Worm (Caenorhabditis elegans): Measurements from ENCODE around the gene ddi-1.
A peak's percentile ranks its signal among the peaks of the same experiment; 100 is the strongest.

ddi-1 gene

ce11 chrIV:6555388-6556330 lies 33.0 kb downstream of the ddi-1 start, which contains the start of gene paqr-1 (continued):
- no peak for TF ChIP-seq jun-1 (tag; optimal IDR thresholded peaks at IDR 0.05)
- no peak for TF ChIP-seq unc-30 (tag; optimal IDR thresholded peaks at IDR 0.05)
- TF ChIP-seq zag-1 (tag; optimal IDR thresholded peaks at IDR 0.05) = no peak
- no peak for TF ChIP-seq ceh-63 (GFP tag; optimal IDR thresholded peaks at IDR 0.05)
- TF ChIP-seq mef-2 (tag; optimal IDR thresholded peaks at IDR 0.05) = no peak
- no peak for TF ChIP-seq grh-1 (GFP tag; IDR thresholded peaks at IDR 0.05)
- TF ChIP-seq mdl-1 (tag; optimal IDR thresholded peaks at IDR 0.05) = peak in 1 of 2 experiments; percentile 74
- TF ChIP-seq F16B12.6 (tag; optimal IDR thresholded peaks at IDR 0.05) = no peak
- peak; percentile 50 for TF ChIP-seq elt-2 (tag; optimal IDR thresholded peaks at IDR 0.05)
- no peak for TF ChIP-seq unc-62 (GFP tag; optimal IDR thresholded peaks at IDR 0.05)
- TF ChIP-seq egl-27 (tag; optimal IDR thresholded peaks at IDR 0.05) = no peak
- TF ChIP-seq isw-1 (GFP tag; IDR thresholded peaks at IDR 0.05) = peak; percentile 27; the same call in 1 of the 2 replicates
- TF ChIP-seq nhr-19 (GFP tag; conservative IDR thresholded peaks at IDR 0.05) = no peak; the same call in 1 of the 2 replicates
- no peak for TF ChIP-seq skn-1 (tag; optimal IDR thresholded peaks at IDR 0.05)
- no peak for TF ChIP-seq C34B4.2 (tag; optimal IDR thresholded peaks at IDR 0.05)
- TF ChIP-seq alr-1 (tag; optimal IDR thresholded peaks at IDR 0.05; ENCODE audit: borderline replicate concordance) = no peak
- no peak for TF ChIP-seq hlh-4 (tag; optimal IDR thresholded peaks at IDR 0.05)
- no peak for TF ChIP-seq C16A3.4 (tag; optimal IDR thresholded peaks at IDR 0.05)
- peak; percentile 80 to 85 for TF ChIP-seq efl-1 (optimal IDR thresholded peaks at IDR 0.05)
- peak; percentile 81 to 94 for TF ChIP-seq efl-1 (GFP tag; optimal IDR thresholded peaks at IDR 0.05 in 1 of 2)
- TF ChIP-seq dpl-1 (GFP tag; optimal IDR thresholded peaks at IDR 0.05) = peak; percentile 55 to 86 (median 71)
- no peak for TF ChIP-seq pag-3 (tag; optimal IDR thresholded peaks at IDR 0.05; ENCODE audit: borderline replicate concordance, insufficient read depth)
- TF ChIP-seq nhr-85 (tag) = peak; percentile 87
- TF ChIP-seq egl-13 (tag; optimal IDR thresholded peaks at IDR 0.05) = no peak
- TF ChIP-seq unc-130 (tag; optimal IDR thresholded peaks at IDR 0.05) = peak; percentile 22
- no peak for TF ChIP-seq aly-2 (tag; optimal IDR thresholded peaks at IDR 0.05)
- peak in 1 of 3 experiments; percentile 39 for TF ChIP-seq ceh-82 (tag; optimal IDR thresholded peaks at IDR 0.05)
- peak; percentile 47 for TF ChIP-seq lin-14 (GFP tag; optimal IDR thresholded peaks at IDR 0.05)
- TF ChIP-seq nhr-77 (tag; optimal IDR thresholded peaks at IDR 0.05) = no peak
- no peak for TF ChIP-seq ceh-90 (tag; optimal IDR thresholded peaks at IDR 0.05)
- peak; percentile 19 for TF ChIP-seq irx-1 (tag; optimal IDR thresholded peaks at IDR 0.05)
- TF ChIP-seq rnt-1 (tag; optimal IDR thresholded peaks at IDR 0.05) = peak; percentile 40
- TF ChIP-seq nhr-28 (tag; optimal IDR thresholded peaks at IDR 0.05) = no peak
- no peak for TF ChIP-seq nhr-12 (tag; optimal IDR thresholded peaks at IDR 0.05)
- no peak for TF ChIP-seq nhr-76 (tag; optimal IDR thresholded peaks at IDR 0.05)
- TF ChIP-seq nhr-237 (tag; optimal IDR thresholded peaks at IDR 0.05) = no peak
- peak; percentile 18 for TF ChIP-seq sup-37 (GFP tag; optimal IDR thresholded peaks at IDR 0.05)
- TF ChIP-seq Y116A8C.19 (tag; optimal IDR thresholded peaks at IDR 0.05; ENCODE audit: borderline replicate concordance) = no peak
- no peak for TF ChIP-seq pax-3 (tag; optimal IDR thresholded peaks at IDR 0.05)
- peak; percentile 2 for TF ChIP-seq swsn-7 (tag; optimal IDR thresholded peaks at IDR 0.05)
- no peak for TF ChIP-seq unc-98 (GFP tag; IDR thresholded peaks at IDR 0.05)
- TF ChIP-seq aha-1 (tag; optimal IDR thresholded peaks at IDR 0.05) = no peak
- TF ChIP-seq ceh-88 (GFP tag; IDR thresholded peaks at IDR 0.05) = no peak
- TF ChIP-seq nhr-20 (tag; optimal IDR thresholded peaks at IDR 0.05) = peak; percentile 76
- TF ChIP-seq fkh-8 (tag; optimal IDR thresholded peaks at IDR 0.05) = peak; percentile 60
- peak; percentile 63 for TF ChIP-seq zip-4 (GFP tag; optimal IDR thresholded peaks at IDR 0.05)
- TF ChIP-seq nhr-11 (tag; optimal IDR thresholded peaks at IDR 0.05) = no peak

Measured in whole organism, L1 larva.